Worm (Caenorhabditis elegans) whole organism, L1 larva: ENCODE results near the gene C27H6.8.

Experiments used
- lin-39 ChIP-seq: fragments of 150-350 bp; optimal IDR thresholded peaks from 2 replicates; lab custom pipeline; 2014; ENCODE audit warnings: missing biosample characterization, missing genetic modification reagents, missing genetic modification characterization
- mep-1 ChIP-seq: fragments of 150-350 bp; optimal IDR thresholded peaks from 2 replicates; lab custom pipeline; 2014; ENCODE audit warnings: missing biosample characterization, missing genetic modification characterization
- snpc-4 ChIP-seq: fragments of 150-350 bp; optimal IDR thresholded peaks from 2 replicates; lab custom pipeline; 2014; ENCODE audit warnings: missing biosample characterization, missing genetic modification characterization
- xbp-1 ChIP-seq: sonication (generic microtip); optimal IDR thresholded peaks from 2 replicates; lab custom pipeline; 2016; ENCODE audit warnings: missing genetic modification characterization, missing compliant biosample characterization

DNA sequence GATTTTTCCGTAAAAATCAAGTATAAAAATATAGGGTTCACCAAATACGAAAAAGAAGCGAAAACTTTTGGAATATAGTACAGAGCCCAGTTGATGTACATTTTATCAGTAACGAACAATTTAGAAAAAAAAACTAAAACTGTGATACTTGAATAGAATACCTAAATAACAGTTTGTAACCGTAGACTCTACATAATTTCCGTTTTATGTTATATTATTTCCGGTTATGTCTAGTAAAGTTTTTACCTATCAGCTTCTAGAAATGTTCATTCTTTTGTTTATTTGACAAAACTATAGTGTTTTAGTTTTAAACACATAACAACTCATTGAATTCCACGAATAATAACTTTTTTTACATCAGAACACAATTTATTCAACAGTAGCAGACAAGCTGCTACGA lies 50.2 kb downstream of the C27H6.8 start, which contains the start of gene srj-33:
- TF ChIP-seq snpc-4 (tag; lab: Kevin White, UChicago) (no peak), lin-39 (tag; lab: Kevin White, UChicago) (no peak), xbp-1 (tag; lab: Kevin White, UChicago) (no peak), mep-1 (tag; lab: Kevin White, UChicago) (no peak)
